Worm (Caenorhabditis elegans): ENCODE results near the gene T08G5.1.

ce11 chrV:14001929-14002328 is 16.6 kb upstream of the T08G5.1 start:
- no peak for TF ChIP-seq nhr-12 (tag; optimal IDR thresholded peaks at IDR 0.05)
- TF ChIP-seq nhr-237 (tag; optimal IDR thresholded peaks at IDR 0.05) = no peak
- TF ChIP-seq elt-3 (tag; optimal IDR thresholded peaks at IDR 0.05) = no peak
- no peak for TF ChIP-seq aha-1 (tag; optimal IDR thresholded peaks at IDR 0.05)
- TF ChIP-seq lir-3 (tag; optimal IDR thresholded peaks at IDR 0.05; ENCODE audit: poor library complexity) = no peak
- no peak for TF ChIP-seq nhr-28 (tag; optimal IDR thresholded peaks at IDR 0.05)
